Worm (Caenorhabditis elegans) whole organism, young adult: Measurements from ENCODE around the gene T28F3.8.

Experiments used
- sea-2 ChIP-seq: fragments of 200-800 bp; sonication (Bioruptor generic); IDR thresholded peaks from 2 replicates; pipeline ENCODE4 v1.3.6; 2022; ENCODE audit warnings: missing genetic modification characterization, missing compliant biosample characterization
- snpc-3.4 ChIP-seq: sonication (generic microtip); optimal IDR thresholded peaks from 2 replicates; lab custom pipeline; 2017; ENCODE audit warnings: missing genetic modification characterization, mild to moderate bottlenecking, missing compliant biosample characterization, antibody characterized with exemption, moderate library complexity, missing genotype, missing genetic modification reagents

DNA sequence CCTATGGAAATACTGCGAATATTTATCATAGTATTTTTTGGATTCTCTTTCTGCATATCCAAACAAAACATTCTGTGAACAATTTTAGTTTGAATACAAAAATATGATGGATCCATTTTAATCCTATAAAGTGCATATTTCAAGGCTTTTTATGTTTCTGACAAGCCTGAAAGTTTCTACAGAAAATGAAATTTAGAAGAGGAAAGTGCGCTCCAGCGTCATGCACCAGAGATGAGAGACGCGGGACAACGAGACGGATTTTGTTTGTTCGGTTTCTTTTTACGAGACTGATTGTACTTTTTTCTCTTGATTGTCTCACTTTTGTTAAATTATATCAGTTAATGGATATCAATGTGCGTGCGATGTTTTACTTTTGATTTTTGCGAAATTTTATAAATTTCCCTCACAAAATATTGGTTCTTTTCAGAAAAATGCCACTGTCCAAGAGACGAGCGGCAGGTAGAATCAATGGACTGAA, 24.0 kb upstream of the T28F3.8 start, which contains the start of gene C49C3.6:
- no peak for TF ChIP-seq snpc-3.4 (tag; lab: Kevin White, UChicago)
- no peak for TF ChIP-seq sea-2 (GFP tag; lab: Robert Waterston, UW)
